Fruit fly (Drosophila melanogaster): Measurements from ENCODE around the gene osk.

osk gene

DNA sequence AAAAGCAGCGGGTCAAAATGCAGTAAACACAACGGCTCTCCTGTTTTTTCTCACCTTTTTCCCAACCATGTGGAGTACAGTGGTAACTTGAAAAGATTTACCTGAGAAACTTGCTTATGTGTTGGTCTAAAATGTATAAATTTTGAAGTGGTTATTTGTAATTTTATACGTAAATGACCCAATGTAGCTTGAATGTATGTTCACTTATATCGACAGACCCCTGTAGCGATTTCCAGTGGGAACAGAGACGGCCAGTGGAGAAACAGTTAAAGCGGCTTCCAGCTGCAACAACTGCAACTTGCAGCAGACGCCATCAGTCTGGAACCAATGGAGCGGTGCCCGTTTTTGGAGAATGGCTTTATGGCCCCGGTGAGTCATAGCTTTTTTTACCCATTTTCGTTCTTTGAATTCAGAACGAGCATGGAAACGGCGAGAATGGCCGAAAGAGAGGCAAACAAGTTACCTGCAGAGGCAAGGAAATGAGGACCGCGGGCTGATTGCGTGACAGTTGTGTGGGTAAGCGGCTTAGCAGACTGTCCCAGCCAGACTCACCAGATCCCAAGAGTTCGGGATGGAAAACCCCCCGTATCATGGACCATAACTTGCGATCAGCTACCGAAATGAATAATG lies 8.9 kb upstream of the osk start:
- TF ChIP-seq Clk (GFP tag; optimal IDR thresholded peaks at IDR 0.05) (no peak), Mnt (GFP tag; optimal IDR thresholded peaks at IDR 0.05) (no peak), bab1 (GFP tag; optimal IDR thresholded peaks at IDR 0.05) (peak; percentile 11), CG14711 (tag; optimal IDR thresholded peaks at IDR 0.05) (peak; percentile 19)

DNA sequence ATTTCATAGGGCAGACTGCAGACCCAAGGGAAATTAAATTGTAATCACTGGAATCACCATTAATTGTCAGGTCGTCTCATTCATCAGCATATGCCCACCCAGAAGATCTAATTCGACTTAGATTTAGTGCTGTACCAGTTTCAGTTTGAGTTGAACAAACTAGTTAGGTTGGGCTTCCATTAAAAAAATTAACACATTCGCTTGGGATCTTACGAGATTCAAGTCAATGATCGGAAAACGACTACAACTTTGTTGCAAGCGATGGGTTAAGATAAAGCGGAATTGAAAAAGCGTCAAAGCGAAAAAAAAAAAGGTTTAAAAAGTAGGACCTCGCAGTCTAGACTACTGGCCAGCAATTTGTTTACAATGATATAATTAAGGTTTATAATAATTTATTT lies 8.4 kb upstream of the osk start:
- no peak for TF ChIP-seq bab1 (GFP tag; optimal IDR thresholded peaks at IDR 0.05)
- TF ChIP-seq CG33017 (tag; optimal IDR thresholded peaks at IDR 0.05): no peak
- TF ChIP-seq Clk (GFP tag; optimal IDR thresholded peaks at IDR 0.05): no peak
- TF ChIP-seq ovo (GFP tag; optimal IDR thresholded peaks at IDR 0.05): no peak

DNA sequence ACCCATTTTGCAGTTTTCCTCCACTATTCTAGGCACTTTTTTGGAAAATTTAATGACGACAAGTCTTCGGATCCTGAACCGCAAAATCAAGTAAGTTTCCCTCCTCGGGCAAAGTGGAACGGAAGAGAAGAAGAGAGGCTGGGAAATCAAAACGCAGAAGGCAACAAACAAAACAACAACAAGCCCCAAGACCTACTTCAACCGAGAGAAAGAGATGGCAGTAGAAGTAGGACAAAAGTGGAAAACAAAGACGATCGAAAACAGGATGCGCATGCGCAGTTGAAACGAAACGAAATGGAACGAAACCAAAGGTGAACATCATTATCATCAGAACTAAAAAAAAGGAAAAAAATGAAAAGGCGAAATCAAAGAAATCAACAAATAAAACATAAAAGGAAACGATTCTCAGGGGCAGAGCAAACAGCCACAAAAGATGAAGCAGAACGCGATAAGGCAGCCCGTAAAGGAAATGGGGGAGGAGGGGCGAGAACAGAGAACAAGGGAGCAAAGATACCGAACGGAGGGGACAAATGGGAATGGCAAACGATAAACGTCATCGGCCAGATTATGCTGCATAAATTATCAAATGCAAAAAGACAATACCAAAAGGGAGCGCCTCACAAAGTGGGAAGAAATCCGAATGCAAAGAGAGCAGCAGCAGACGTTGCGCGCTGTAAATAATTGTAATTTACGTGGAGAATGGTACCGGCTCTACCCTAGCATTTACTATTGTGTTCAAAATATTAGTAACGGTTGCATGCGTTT lies 7.7 kb upstream of the osk start:
- TF ChIP-seq Clk (GFP tag; optimal IDR thresholded peaks at IDR 0.05): no peak
- TF ChIP-seq CG33017 (tag; optimal IDR thresholded peaks at IDR 0.05): no peak
- TF ChIP-seq tj (GFP tag; optimal IDR thresholded peaks at IDR 0.05): no peak
- TF ChIP-seq CG12768 (GFP tag; optimal IDR thresholded peaks at IDR 0.05): no peak
- no peak for TF ChIP-seq cnc (optimal IDR thresholded peaks at IDR 0.05)
- TF ChIP-seq toe (GFP tag; optimal IDR thresholded peaks at IDR 0.05): no peak
- TF ChIP-seq bab1 (GFP tag; optimal IDR thresholded peaks at IDR 0.05): no peak
- no peak for TF ChIP-seq cic (GFP tag; optimal IDR thresholded peaks at IDR 0.05)
- TF ChIP-seq CG14711 (tag; optimal IDR thresholded peaks at IDR 0.05): no peak

DNA sequence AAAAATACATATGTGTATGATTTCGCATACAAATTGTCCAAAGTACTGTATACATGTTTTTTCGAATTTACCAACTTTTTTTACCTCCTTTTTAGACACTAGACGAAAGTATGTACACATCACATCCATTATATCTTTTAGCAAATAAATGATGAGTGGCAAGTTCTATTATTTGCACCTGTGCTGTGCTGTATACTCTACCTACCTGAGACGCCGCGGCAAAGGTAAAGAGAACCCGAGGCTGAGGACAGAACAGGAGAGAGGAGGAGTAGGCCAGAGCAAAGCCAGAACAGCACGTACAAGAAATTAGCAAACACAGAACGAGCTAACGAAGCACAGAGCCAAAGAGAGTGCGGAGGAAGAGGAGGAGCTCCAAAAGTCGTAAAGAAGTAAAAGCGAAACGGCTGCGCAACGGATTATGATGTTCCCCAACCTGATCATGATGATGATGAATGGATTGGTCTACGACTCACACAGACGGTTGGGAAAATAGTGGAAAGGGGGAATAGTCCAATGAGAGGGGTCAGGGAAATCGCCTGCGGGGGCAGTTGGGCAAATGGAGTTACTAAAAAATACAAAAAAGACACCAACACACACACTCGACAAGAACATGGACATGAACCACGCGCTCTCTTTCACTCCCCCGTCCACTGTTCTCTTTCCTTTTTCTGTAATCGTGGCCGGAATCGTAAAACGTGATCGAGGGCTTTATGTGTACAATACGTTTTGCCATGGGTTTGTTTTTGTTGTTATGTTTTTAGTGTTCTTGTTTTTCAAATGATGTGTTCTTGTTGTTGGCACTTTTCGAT lies 6.9 kb upstream of the osk start:
- TF ChIP-seq tj (GFP tag; optimal IDR thresholded peaks at IDR 0.05) (no peak), pad (GFP tag; optimal IDR thresholded peaks at IDR 0.05) (peak; percentile 87), Mnt (GFP tag; optimal IDR thresholded peaks at IDR 0.05) (no peak), CG11617 (GFP tag; optimal IDR thresholded peaks at IDR 0.05) (no peak), toe (GFP tag; optimal IDR thresholded peaks at IDR 0.05) (no peak), CG1620 (GFP tag; optimal IDR thresholded peaks at IDR 0.05) (no peak), Clk (GFP tag; optimal IDR thresholded peaks at IDR 0.05) (no peak), CG12768 (GFP tag; optimal IDR thresholded peaks at IDR 0.05) (no peak), Crg-1 (GFP tag; optimal IDR thresholded peaks at IDR 0.05) (peak; percentile 18), CG7045 (GFP tag; optimal IDR thresholded peaks at IDR 0.05) (no peak), CG33017 (tag; optimal IDR thresholded peaks at IDR 0.05) (no peak), bab1 (GFP tag; optimal IDR thresholded peaks at IDR 0.05) (peak; percentile 84), CG7101 (tag; optimal IDR thresholded peaks at IDR 0.05) (peak; percentile 45), ovo (GFP tag; optimal IDR thresholded peaks at IDR 0.05) (no peak), cic (GFP tag; optimal IDR thresholded peaks at IDR 0.05) (no peak), CG5204 (GFP tag; optimal IDR thresholded peaks at IDR 0.05) (no peak), Hr96 (GFP tag; optimal IDR thresholded peaks at IDR 0.05) (peak; percentile 21), CG14711 (tag; optimal IDR thresholded peaks at IDR 0.05) (peak; percentile 61), cnc (optimal IDR thresholded peaks at IDR 0.05) (no peak)

DNA sequence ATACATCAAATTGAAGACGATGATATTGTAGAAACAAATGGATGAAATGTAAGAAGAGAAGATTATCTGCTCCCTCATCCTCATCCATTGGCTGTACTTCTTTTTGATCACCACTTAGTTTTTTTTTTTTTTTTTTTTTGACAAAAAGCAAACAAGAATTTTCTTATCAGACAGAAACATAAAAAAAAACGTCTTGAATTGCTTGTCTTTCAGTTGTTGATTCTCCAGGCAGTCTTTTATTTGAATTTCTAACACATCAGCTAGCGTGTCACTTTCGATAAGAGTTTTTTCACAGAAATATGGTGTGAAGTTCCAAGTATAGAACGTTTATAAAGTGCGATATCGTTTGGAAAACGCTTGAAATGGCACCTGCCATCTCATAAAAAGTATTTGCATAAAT lies 5.2 kb upstream of the osk start:
- TF ChIP-seq CG14711 (tag; optimal IDR thresholded peaks at IDR 0.05) (no peak), ovo (GFP tag; optimal IDR thresholded peaks at IDR 0.05) (no peak), cic (GFP tag; optimal IDR thresholded peaks at IDR 0.05) (no peak), tj (GFP tag; optimal IDR thresholded peaks at IDR 0.05) (no peak), CG7101 (tag; optimal IDR thresholded peaks at IDR 0.05) (no peak), cnc (optimal IDR thresholded peaks at IDR 0.05) (no peak), toe (GFP tag; optimal IDR thresholded peaks at IDR 0.05) (no peak), Crg-1 (GFP tag; optimal IDR thresholded peaks at IDR 0.05) (no peak), CG12768 (GFP tag; optimal IDR thresholded peaks at IDR 0.05) (no peak), Hr96 (GFP tag; optimal IDR thresholded peaks at IDR 0.05) (no peak), kay (GFP tag; ENCODE audit: borderline replicate concordance) (no peak), CG11617 (GFP tag; optimal IDR thresholded peaks at IDR 0.05) (no peak), CG7045 (GFP tag; optimal IDR thresholded peaks at IDR 0.05) (no peak), CG1620 (GFP tag; optimal IDR thresholded peaks at IDR 0.05) (no peak)

DNA sequence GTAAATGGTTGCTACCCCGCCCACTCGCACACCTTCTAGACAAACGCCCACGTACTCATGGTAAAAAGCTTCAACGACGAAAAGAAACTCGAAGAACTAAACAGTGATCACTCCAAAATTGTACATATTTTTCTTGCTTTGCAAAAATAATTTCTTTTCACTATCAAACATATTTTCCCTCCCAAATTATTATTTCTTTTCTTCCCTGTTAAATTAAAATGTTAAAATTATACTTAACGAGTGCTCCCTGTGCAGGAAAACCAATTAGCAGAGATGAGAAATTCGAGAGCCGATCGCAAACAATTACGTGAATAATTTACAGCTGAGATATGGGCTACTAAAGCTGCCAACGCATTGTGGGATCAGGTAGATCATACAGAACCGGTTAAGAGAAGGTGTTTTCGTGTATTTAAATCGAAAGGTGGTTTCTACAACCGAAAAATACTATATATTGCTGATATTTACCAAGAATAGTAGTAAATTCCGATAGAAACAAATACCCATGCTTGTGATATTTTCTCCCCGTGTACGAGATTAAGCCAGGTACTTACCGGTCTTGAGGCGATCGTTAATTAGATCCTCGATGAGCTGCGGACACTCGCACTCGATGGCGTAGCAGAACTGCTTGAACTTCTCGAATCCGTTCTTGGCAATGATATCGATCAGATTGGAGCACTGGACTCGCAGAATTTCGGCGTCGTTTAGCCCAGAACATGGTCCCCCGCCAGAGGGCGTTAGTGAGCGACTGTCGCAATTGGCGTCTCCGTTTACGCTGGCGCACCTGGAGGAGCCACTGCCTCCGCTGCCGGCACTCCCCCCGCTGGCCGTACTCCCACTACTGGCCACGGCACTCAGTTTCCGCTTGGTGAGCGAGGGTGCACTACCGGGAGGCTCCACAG lies 4.5 kb upstream of the osk start:
- TF ChIP-seq cic (GFP tag; optimal IDR thresholded peaks at IDR 0.05): no peak
- no peak for TF ChIP-seq Hr96 (GFP tag; optimal IDR thresholded peaks at IDR 0.05)
- no peak for TF ChIP-seq cnc (optimal IDR thresholded peaks at IDR 0.05)
- no peak for TF ChIP-seq Crg-1 (GFP tag; optimal IDR thresholded peaks at IDR 0.05)
- no peak for TF ChIP-seq tj (GFP tag; optimal IDR thresholded peaks at IDR 0.05)
- TF ChIP-seq pad (GFP tag; optimal IDR thresholded peaks at IDR 0.05): no peak
- peak; percentile 75 for TF ChIP-seq bab1 (GFP tag; optimal IDR thresholded peaks at IDR 0.05)
- no peak for TF ChIP-seq CG7045 (GFP tag; optimal IDR thresholded peaks at IDR 0.05)
- no peak for TF ChIP-seq CG1620 (GFP tag; optimal IDR thresholded peaks at IDR 0.05)
- TF ChIP-seq kay (GFP tag; ENCODE audit: borderline replicate concordance): no peak
- TF ChIP-seq CG14711 (tag; optimal IDR thresholded peaks at IDR 0.05): peak; percentile 20
- peak; percentile 10 for TF ChIP-seq CG33017 (tag; optimal IDR thresholded peaks at IDR 0.05)
- TF ChIP-seq CG7101 (tag; optimal IDR thresholded peaks at IDR 0.05): peak; percentile 19
- no peak for TF ChIP-seq Clk (GFP tag; optimal IDR thresholded peaks at IDR 0.05)
- no peak for TF ChIP-seq toe (GFP tag; optimal IDR thresholded peaks at IDR 0.05)
- TF ChIP-seq CG11617 (GFP tag; optimal IDR thresholded peaks at IDR 0.05): no peak
- TF ChIP-seq CG5204 (GFP tag; optimal IDR thresholded peaks at IDR 0.05): no peak
- no peak for TF ChIP-seq CG12768 (GFP tag; optimal IDR thresholded peaks at IDR 0.05)
